Worm (Caenorhabditis elegans) whole organism, L4 larva: ENCODE measurements around the gene idpp-6.
A peak's percentile ranks its signal among the peaks of the same experiment; 100 is the strongest.

Experiments used
- F37D6.2 ChIP-seq: sonication (generic microtip); optimal IDR thresholded peaks from 2 replicates; lab custom pipeline; 2016; ENCODE audit warnings: mild to moderate bottlenecking, missing genetic modification characterization, missing compliant biosample characterization
- R02D3.7 ChIP-seq: fragments of 150-350 bp; sonication (generic microtip); optimal IDR thresholded peaks from 3 replicates; lab custom pipeline; 2014; ENCODE audit warnings: missing biosample characterization, missing genetic modification characterization
- T26A8.4 ChIP-seq: fragments of 200-800 bp; sonication (Bioruptor generic); IDR thresholded peaks from 2 replicates; pipeline ENCODE4 v1.3.6; 2022; ENCODE audit warnings: missing genetic modification characterization, missing compliant biosample characterization
- Y105C5A.15 ChIP-seq: fragments of 200-800 bp; sonication (Bioruptor generic); IDR thresholded peaks from 2 replicates; pipeline ENCODE4 v1.3.6; 2022; ENCODE audit warnings: missing genetic modification characterization, missing compliant biosample characterization
- Y5F2A.4 ChIP-seq: fragments of 200-800 bp; sonication (Bioruptor generic); optimal IDR thresholded peaks from 2 replicates; lab custom pipeline; 2018; ENCODE audit warnings: mild to moderate bottlenecking, missing genetic modification characterization, missing compliant biosample characterization
- Y75B8A.6 ChIP-seq: fragments of 200-800 bp; sonication (Bioruptor generic); IDR thresholded peaks from 2 replicates; pipeline ENCODE4 v1.3.6; 2022; ENCODE audit warnings: missing genetic modification reagents, missing genetic modification characterization, missing compliant biosample characterization
- aha-1 ChIP-seq: fragments of 150-350 bp; peaks from one replicate; lab custom pipeline; 2014; ENCODE audit warnings: missing biosample characterization, missing genetic modification characterization
- ama-1 ChIP-seq: fragments of 150-350 bp; optimal IDR thresholded peaks from 2 replicates; lab custom pipeline; 2014; ENCODE audit warnings: inconsistent platforms, mixed read lengths
- ceh-32 ChIP-seq: sonication (generic microtip); optimal IDR thresholded peaks from 2 replicates; lab custom pipeline; 2016; ENCODE audit warnings: mild to moderate bottlenecking, missing genetic modification characterization, missing compliant biosample characterization; ENCODE audit not compliant: poor library complexity
- ceh-82 ChIP-seq: sonication (generic microtip); optimal IDR thresholded peaks from 2 replicates; lab custom pipeline; 2017; ENCODE audit warnings: missing biosample characterization, missing genetic modification characterization
- ces-1 ChIP-seq: fragments of 150-350 bp; sonication (generic microtip); optimal IDR thresholded peaks from 4 replicates; lab custom pipeline; 2014; ENCODE audit warnings: missing biosample characterization, missing genetic modification reagents, missing genetic modification characterization
- daf-19 ChIP-seq: fragments of 200-800 bp; sonication (Bioruptor generic); conservative IDR thresholded peaks from 2 replicates; pipeline ENCODE4 v1.3.6; 2022; ENCODE audit warnings: missing genetic modification characterization, missing compliant biosample characterization
- daf-8 ChIP-seq: fragments of 200-800 bp; sonication (Bioruptor generic); IDR thresholded peaks from 2 replicates; pipeline ENCODE4 v1.3.6; 2022; ENCODE audit warnings: missing genetic modification characterization, missing compliant biosample characterization
- dmd-8 ChIP-seq: fragments of 200-800 bp; sonication (Bioruptor generic); IDR thresholded peaks from 2 replicates; pipeline ENCODE4 v1.3.6; 2022; ENCODE audit warnings: missing genetic modification characterization, missing compliant biosample characterization
- dmd-9 ChIP-seq: fragments of 200-800 bp; sonication (Bioruptor generic); IDR thresholded peaks from 2 replicates; pipeline ENCODE4 v1.3.6; 2022; ENCODE audit warnings: missing genetic modification reagents, missing genetic modification characterization, missing compliant biosample characterization
- duxl-1 ChIP-seq: sonication (generic microtip); optimal IDR thresholded peaks from 2 replicates; lab custom pipeline; 2016; ENCODE audit warnings: mild to moderate bottlenecking, missing genetic modification characterization, moderate library complexity, missing compliant biosample characterization; ENCODE audit not compliant: poor library complexity
- dve-1 ChIP-seq: sonication (generic microtip); optimal IDR thresholded peaks from 2 replicates; lab custom pipeline; 2017; ENCODE audit warnings: antibody characterized with exemption, mild to moderate bottlenecking, missing genetic modification characterization, missing compliant biosample characterization; ENCODE audit not compliant: insufficient read depth
- egl-27 ChIP-seq: sonication (generic microtip); optimal IDR thresholded peaks from 3 replicates; lab custom pipeline; 2017; ENCODE audit warnings: missing biosample characterization, missing genetic modification reagents, missing genetic modification characterization
- egl-43 ChIP-seq: fragments of 200-800 bp; sonication (Bioruptor generic); IDR thresholded peaks from 2 replicates; pipeline ENCODE4 v1.3.6; 2022; ENCODE audit warnings: missing genetic modification reagents, missing genetic modification characterization, missing compliant biosample characterization
- fkh-10 ChIP-seq: fragments of 150-350 bp; optimal IDR thresholded peaks from 2 replicates; lab custom pipeline; 2014; ENCODE audit warnings: missing biosample characterization, missing genetic modification reagents, missing genetic modification characterization
- fos-1 ChIP-seq: fragments of 150-350 bp; optimal IDR thresholded peaks from 2 replicates; lab custom pipeline; 2014; ENCODE audit warnings: missing biosample characterization, missing genetic modification characterization
- hif-1 ChIP-seq, 2 experiments: sonication (generic microtip); optimal IDR thresholded peaks; 2 replicates each; lab custom pipeline; 2016 to 2017; ENCODE audit warnings: missing compliant biosample characterization in 2 of 2, missing genetic modification characterization in 2 of 2, missing genetic modification reagents in 2 of 2, missing genotype in 2 of 2, mild to moderate bottlenecking in 1 of 2
- hlh-11 ChIP-seq: fragments of 200-800 bp; sonication (Bioruptor generic); optimal IDR thresholded peaks from 2 replicates; lab custom pipeline; 2018; ENCODE audit warnings: mild to moderate bottlenecking, missing genetic modification characterization, missing compliant biosample characterization
- hlh-30 ChIP-seq: sonication (generic microtip); optimal IDR thresholded peaks from 2 replicates; lab custom pipeline; 2017; ENCODE audit warnings: antibody characterized with exemption, mild to moderate bottlenecking, missing genetic modification characterization, missing compliant biosample characterization; ENCODE audit not compliant: insufficient read depth
- hmg-1.1 ChIP-seq: fragments of 200-800 bp; sonication (Bioruptor generic); IDR thresholded peaks from 2 replicates; pipeline ENCODE4 v1.3.6; 2022; ENCODE audit warnings: missing genetic modification reagents, missing genetic modification characterization, missing compliant biosample characterization
- jun-1 ChIP-seq: fragments of 150-350 bp; optimal IDR thresholded peaks from 2 replicates; lab custom pipeline; 2014; ENCODE audit warnings: missing biosample characterization, missing genetic modification reagents, missing genetic modification characterization
- lin-1 ChIP-seq: fragments of 200-800 bp; sonication (Bioruptor generic); IDR thresholded peaks from 2 replicates; pipeline ENCODE4 v1.3.6; 2022; ENCODE audit warnings: missing genetic modification reagents, missing genetic modification characterization, missing compliant biosample characterization
- lin-13 ChIP-seq: fragments of 150-350 bp; optimal IDR thresholded peaks from 2 replicates; lab custom pipeline; 2014; ENCODE audit warnings: missing biosample characterization, missing genetic modification reagents, missing genetic modification characterization
- lin-38 ChIP-seq: fragments of 200-800 bp; sonication (Bioruptor generic); IDR thresholded peaks from 2 replicates; pipeline ENCODE4 v1.3.6; 2022; ENCODE audit warnings: missing genetic modification reagents, missing genetic modification characterization, missing compliant biosample characterization
- lin-39 ChIP-seq: fragments of 150-350 bp; optimal IDR thresholded peaks from 2 replicates; lab custom pipeline; 2014; ENCODE audit warnings: missing biosample characterization, missing genetic modification reagents, missing genetic modification characterization
- lir-3 ChIP-seq: sonication (generic microtip); optimal IDR thresholded peaks from 2 replicates; lab custom pipeline; 2016; ENCODE audit warnings: mild to moderate bottlenecking, missing genetic modification characterization, missing compliant biosample characterization
- madf-9 ChIP-seq: fragments of 200-800 bp; sonication (Bioruptor generic); conservative IDR thresholded peaks from 2 replicates; pipeline ENCODE4 v1.3.6; 2022; ENCODE audit warnings: missing genetic modification reagents, missing genetic modification characterization, missing compliant biosample characterization
- mdl-1 ChIP-seq, 2 experiments: fragments of 150-350 bp in 1 of 2; sonication (generic microtip) in 1 of 2; optimal IDR thresholded peaks; 2 replicates each; lab custom pipeline; 2014 to 2017; ENCODE audit warnings: missing biosample characterization in 2 of 2, missing genetic modification characterization in 2 of 2
- mxl-3 ChIP-seq: fragments of 200-800 bp; sonication (Bioruptor generic); optimal IDR thresholded peaks from 2 replicates; lab custom pipeline; 2018; ENCODE audit warnings: mild to moderate bottlenecking, missing genetic modification characterization, missing compliant biosample characterization
- nhr-11 ChIP-seq: fragments of 150-350 bp; optimal IDR thresholded peaks from 2 replicates; lab custom pipeline; 2014; ENCODE audit warnings: missing biosample characterization, missing genetic modification characterization
- nhr-111 ChIP-seq: fragments of 200-800 bp; sonication (Bioruptor generic); optimal IDR thresholded peaks from 2 replicates; lab custom pipeline; 2018; ENCODE audit warnings: mild to moderate bottlenecking, missing genetic modification characterization, missing compliant biosample characterization
- nhr-237 ChIP-seq: sonication (generic microtip); optimal IDR thresholded peaks from 2 replicates; lab custom pipeline; 2017; ENCODE audit warnings: missing biosample characterization, missing genetic modification characterization
- nhr-25 ChIP-seq: sonication (generic microtip); optimal IDR thresholded peaks from 2 replicates; lab custom pipeline; 2017; ENCODE audit warnings: missing genetic modification characterization, mild to moderate bottlenecking, missing compliant biosample characterization, antibody characterized with exemption, moderate library complexity, borderline replicate concordance; ENCODE audit not compliant: insufficient read depth
- nhr-6 ChIP-seq: fragments of 150-350 bp; optimal IDR thresholded peaks from 2 replicates; lab custom pipeline; 2014; ENCODE audit warnings: missing biosample characterization, missing genetic modification characterization
- pqm-1 ChIP-seq: sonication (generic microtip); optimal IDR thresholded peaks from 2 replicates; lab custom pipeline; 2017; ENCODE audit warnings: missing biosample characterization, missing genetic modification characterization
- sdz-12 ChIP-seq: fragments of 200-800 bp; sonication (Bioruptor generic); optimal IDR thresholded peaks from 2 replicates; lab custom pipeline; 2018; ENCODE audit warnings: mild to moderate bottlenecking, missing genetic modification characterization, missing compliant biosample characterization
- skn-1 ChIP-seq: fragments of 150-350 bp; optimal IDR thresholded peaks from 2 replicates; lab custom pipeline; 2014; ENCODE audit warnings: missing biosample characterization, missing genetic modification characterization
- snpc-4 ChIP-seq: fragments of 150-350 bp; optimal IDR thresholded peaks from 2 replicates; lab custom pipeline; 2014; ENCODE audit warnings: missing biosample characterization, missing genetic modification characterization
- tra-1 ChIP-seq: fragments of 200-800 bp; sonication (Bioruptor generic); IDR thresholded peaks from 2 replicates; pipeline ENCODE4 v1.3.6; 2022; ENCODE audit warnings: missing genetic modification reagents, missing genetic modification characterization, missing compliant biosample characterization
- unc-130 ChIP-seq: sonication (generic microtip); optimal IDR thresholded peaks from 2 replicates; lab custom pipeline; 2016; ENCODE audit warnings: missing genetic modification reagents, missing genetic modification characterization, missing compliant biosample characterization
- vab-7 ChIP-seq: fragments of 200-800 bp; sonication (Bioruptor generic); IDR thresholded peaks from 2 replicates; pipeline ENCODE4 v1.3.6; 2022; ENCODE audit warnings: missing genetic modification reagents, missing genetic modification characterization, missing compliant biosample characterization
- zag-1 ChIP-seq: fragments of 150-350 bp; optimal IDR thresholded peaks from 2 replicates; lab custom pipeline; 2014; ENCODE audit warnings: missing biosample characterization, missing genetic modification characterization
- zfp-3 ChIP-seq: fragments of 200-800 bp; sonication (Bioruptor generic); conservative IDR thresholded peaks from 2 replicates; pipeline ENCODE4 v1.3.6; 2022; ENCODE audit warnings: missing genetic modification reagents, missing genetic modification characterization, missing compliant biosample characterization
- zip-11 ChIP-seq: fragments of 200-800 bp; sonication (Bioruptor generic); IDR thresholded peaks from 2 replicates; pipeline ENCODE4 v1.3.6; 2022; ENCODE audit warnings: missing genetic modification characterization, missing compliant biosample characterization
- zip-2 ChIP-seq: fragments of 150-350 bp; optimal IDR thresholded peaks from 2 replicates; lab custom pipeline; 2014; ENCODE audit warnings: missing biosample characterization, missing genetic modification characterization

The idpp-6 gene

ce11 chrX:6818036-6818488 is 35.1 kb downstream of the idpp-6 start, which contains the start of gene dhs-28 (continued):
- TF ChIP-seq hlh-11 (tag; lab: Kevin White, UChicago) (peak; percentile 71), fkh-10 (GFP tag; lab: Kevin White, UChicago) (no peak), mxl-3 (GFP tag; lab: Kevin White, UChicago) (peak; percentile 14), lir-3 (tag; lab: Kevin White, UChicago) (no peak), nhr-25 (tag; lab: Kevin White, UChicago) (no peak), ceh-32 (tag; lab: Kevin White, UChicago) (no peak), vab-7 (no peak), pqm-1 (tag; lab: Kevin White, UChicago) (peak; percentile 44), sdz-12 (no peak), lin-38 (GFP tag; lab: Robert Waterston, UW) (no peak), daf-19 (no peak), aha-1 (peak; percentile 87), tra-1 (GFP tag; lab: Robert Waterston, UW) (no peak), ceh-82 (tag; lab: Kevin White, UChicago) (no peak), T26A8.4 (GFP tag; lab: Robert Waterston, UW) (no peak), jun-1 (tag; lab: Kevin White, UChicago) (peak; percentile 20), zag-1 (tag; lab: Kevin White, UChicago) (no peak), zip-2 (tag; lab: Kevin White, UChicago) (no peak), duxl-1 (tag; lab: Kevin White, UChicago) (no peak), F37D6.2 (tag; lab: Kevin White, UChicago) (no peak), Y5F2A.4 (GFP tag; lab: Kevin White, UChicago) (no peak), snpc-4 (no peak), fos-1 (tag; lab: Kevin White, UChicago) (no peak), daf-8 (GFP tag; lab: Robert Waterston, UW) (no peak), ama-1 (lab: Kevin White, UChicago) (no peak), nhr-11 (no peak), madf-9 (no peak), dve-1 (peak; percentile 45), lin-13 (GFP tag; lab: Kevin White, UChicago) (no peak), zip-11 (GFP tag; lab: Robert Waterston, UW) (no peak), Y105C5A.15 (GFP tag; lab: Robert Waterston, UW) (no peak), Y75B8A.6 (GFP tag; lab: Robert Waterston, UW) (no peak), dmd-8 (GFP tag; lab: Robert Waterston, UW) (no peak), hlh-30 (tag; lab: Kevin White, UChicago) (peak; percentile 82), zfp-3 (GFP tag; lab: Robert Waterston, UW) (no peak), nhr-237 (no peak), skn-1 (tag; lab: Kevin White, UChicago) (no peak), unc-130 (GFP tag; lab: Kevin White, UChicago) (no peak), hif-1 (tag; optimal IDR thresholded peaks at IDR 0.05; lab: Kevin White, UChicago) (no peak), egl-43 (GFP tag; lab: Robert Waterston, UW) (no peak), dmd-9 (GFP tag; lab: Robert Waterston, UW) (no peak), hmg-1.1 (no peak), mdl-1 (tag; optimal IDR thresholded peaks at IDR 0.05; lab: Kevin White, UChicago) (peak in 1 of 2 experiments; percentile 60), nhr-111 (GFP tag; lab: Kevin White, UChicago) (no peak), nhr-6 (no peak), lin-1 (GFP tag; lab: Robert Waterston, UW) (no peak), ces-1 (GFP tag; lab: Kevin White, UChicago) (no peak), egl-27 (no peak), lin-39 (no peak), R02D3.7 (tag; lab: Kevin White, UChicago) (no peak)
